Worm (Caenorhabditis elegans) whole organism, L4/young adult: Measurements from ENCODE around the gene T27A10.2.

Experiments
- W03F9.2 ChIP-seq: fragments of 150-350 bp; optimal IDR thresholded peaks from 2 replicates; lab custom pipeline; 2014; ENCODE audit warnings: missing biosample characterization, missing genetic modification characterization
- dao-5 ChIP-seq: sonication (generic microtip); optimal IDR thresholded peaks from 2 replicates; lab custom pipeline; 2016; ENCODE audit warnings: missing genotype, missing genetic modification characterization, moderate library complexity, missing compliant biosample characterization
- him-1 ChIP-seq: sonication (generic microtip); optimal IDR thresholded peaks from 2 replicates; lab custom pipeline; 2016; ENCODE audit warnings: missing genotype, missing genetic modification reagents, missing genetic modification characterization, missing compliant biosample characterization

- no peak for TF ChIP-seq W03F9.2 (tag; lab: Kevin White, UChicago)
- TF ChIP-seq him-1 = no peak
- no peak for TF ChIP-seq dao-5
Observed at ce11 chrX:3628016-3628415, 42.3 kb downstream of the T27A10.2 start, which contains the start of gene vep-2.
